Fruit fly (Drosophila melanogaster): ENCODE measurements around the gene CG7886.

The CG7886 gene

DNA sequence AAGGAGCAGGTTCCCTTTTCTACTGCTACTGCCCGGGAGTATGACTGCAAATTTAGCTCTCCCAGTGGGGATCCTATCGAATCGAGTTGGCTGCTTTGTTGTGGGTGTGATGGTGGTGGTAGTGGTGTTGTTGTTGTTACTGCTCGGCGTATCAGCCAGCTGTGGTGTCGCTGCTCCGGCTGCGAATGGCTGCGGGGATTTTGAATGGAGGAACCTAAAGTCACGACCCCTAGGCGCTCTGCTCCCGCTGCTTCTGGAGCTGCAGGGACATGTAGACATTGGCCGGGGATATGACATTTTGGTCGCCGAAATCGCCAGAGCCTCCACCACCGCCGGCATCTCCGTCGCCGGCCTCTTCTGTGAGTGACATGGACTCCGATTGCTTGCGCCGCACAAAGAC is 15.6 kb downstream of the CG7886 start:
- TF ChIP-seq CG8301 (tag; optimal IDR thresholded peaks at IDR 0.05) (no peak), CG12605 (GFP tag; IDR thresholded peaks at IDR 0.05) (no peak), CG10348 (GFP tag; IDR thresholded peaks at IDR 0.05) (no peak)

DNA sequence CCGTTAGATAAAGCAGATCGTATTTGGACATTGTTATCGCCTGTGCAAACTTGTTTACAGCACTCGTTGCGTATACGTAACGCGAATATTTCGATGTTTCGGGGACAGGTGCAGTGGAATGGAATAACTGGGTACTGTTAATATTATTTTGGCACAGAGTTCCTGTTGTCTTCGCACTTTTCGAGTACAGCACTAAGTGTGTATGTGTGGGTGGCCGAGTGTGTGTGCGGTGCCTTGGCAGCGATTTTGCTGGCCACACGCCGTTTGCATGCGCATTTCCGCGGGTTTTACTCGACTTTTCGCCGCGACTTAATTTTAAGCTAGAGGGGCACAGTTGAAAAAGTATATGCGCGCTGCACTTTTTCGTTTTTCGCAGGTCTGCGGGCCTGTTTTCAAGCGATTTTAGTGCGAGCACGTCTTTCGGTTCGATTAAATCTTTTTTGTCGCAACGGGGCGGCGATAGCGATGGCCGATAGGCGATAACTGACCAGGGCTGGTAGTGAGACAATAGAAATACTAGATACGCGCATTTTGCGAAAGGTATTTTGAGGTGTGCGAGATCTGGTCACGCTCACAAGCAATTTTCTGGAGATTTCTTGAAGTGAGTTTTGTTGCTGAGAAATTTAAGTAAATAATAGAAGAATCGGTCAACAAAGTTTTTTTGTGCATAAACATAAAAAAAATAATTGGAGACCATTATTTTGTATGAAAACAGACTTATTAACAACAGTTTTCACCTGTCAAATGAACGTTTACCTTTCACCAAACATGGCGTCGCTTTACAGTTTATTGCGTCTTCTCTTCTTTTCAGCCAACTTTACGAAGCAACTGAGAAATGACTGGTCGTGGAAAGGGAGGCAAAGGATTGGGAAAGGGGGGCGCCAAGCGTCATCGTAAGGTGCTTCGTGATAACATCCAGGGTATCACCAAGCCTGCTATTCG is 16.9 kb downstream of the CG7886 start, which contains the start of the genes put and His4r:
Gene put, minus strand, starts transcription at position 489 of the 942 bp plus-strand sequence.
Gene His4r, plus strand, starts transcription at position 541 of the 942 bp plus-strand sequence.
- TF ChIP-seq Snoo (tag; optimal IDR thresholded peaks at IDR 0.05) (peak; percentile 26), CG15710 (tag; optimal IDR thresholded peaks at IDR 0.05) (no peak), Ets98B (GFP tag; IDR thresholded peaks at IDR 0.05) (peak; percentile 9; the same call in 1 of the 2 replicates), D1 (tag; optimal IDR thresholded peaks at IDR 0.05) (no peak), CG4496 (GFP tag; IDR thresholded peaks at IDR 0.05) (0 out of 3 replicates have a peak, but pooled peaks have one; percentile 38), CG12605 (GFP tag; IDR thresholded peaks at IDR 0.05) (peak; percentile 8; the same call in 1 of the 2 replicates), CG14655 (GFP tag; optimal IDR thresholded peaks at IDR 0.05) (peak; percentile 15), EcR (GFP tag; optimal IDR thresholded peaks at IDR 0.05) (peak; percentile 11)

DNA sequence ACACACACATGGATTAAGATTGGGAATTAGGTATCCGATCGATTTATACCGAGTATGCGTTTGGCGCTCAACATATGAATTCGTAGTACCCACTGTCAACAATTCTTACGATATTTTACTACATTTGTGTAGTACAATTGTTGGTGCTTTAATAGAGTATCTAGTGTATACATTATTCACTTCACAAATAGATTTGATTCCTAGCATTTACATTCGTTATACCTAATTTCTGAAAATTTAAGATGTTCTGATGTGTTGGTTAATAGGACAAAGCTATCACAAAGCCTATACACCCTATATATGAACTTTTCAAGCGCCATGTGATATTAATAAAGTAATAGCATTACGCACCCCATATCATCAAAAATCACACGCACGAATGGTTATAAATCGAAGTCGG is 17.7 kb downstream of the CG7886 start:
- TF ChIP-seq rn (GFP tag; IDR thresholded peaks at IDR 0.05) (no peak), Snoo (tag; optimal IDR thresholded peaks at IDR 0.05) (no peak), CG8301 (tag; optimal IDR thresholded peaks at IDR 0.05) (peak; percentile 22), CG32121 (GFP tag; IDR thresholded peaks at IDR 0.05) (peak; percentile 40; the same call in 1 of the 2 replicates), EcR (GFP tag; optimal IDR thresholded peaks at IDR 0.05) (no peak), CG12605 (GFP tag; IDR thresholded peaks at IDR 0.05) (no peak), CG34367 (tag; optimal IDR thresholded peaks at IDR 0.05) (no peak), CG14655 (GFP tag; optimal IDR thresholded peaks at IDR 0.05) (peak; percentile 26), Pif1B (GFP tag; optimal IDR thresholded peaks at IDR 0.05) (no peak), CG15710 (tag; optimal IDR thresholded peaks at IDR 0.05) (no peak), D1 (tag; optimal IDR thresholded peaks at IDR 0.05) (no peak), gl (tag; optimal IDR thresholded peaks at IDR 0.05) (no peak)

DNA sequence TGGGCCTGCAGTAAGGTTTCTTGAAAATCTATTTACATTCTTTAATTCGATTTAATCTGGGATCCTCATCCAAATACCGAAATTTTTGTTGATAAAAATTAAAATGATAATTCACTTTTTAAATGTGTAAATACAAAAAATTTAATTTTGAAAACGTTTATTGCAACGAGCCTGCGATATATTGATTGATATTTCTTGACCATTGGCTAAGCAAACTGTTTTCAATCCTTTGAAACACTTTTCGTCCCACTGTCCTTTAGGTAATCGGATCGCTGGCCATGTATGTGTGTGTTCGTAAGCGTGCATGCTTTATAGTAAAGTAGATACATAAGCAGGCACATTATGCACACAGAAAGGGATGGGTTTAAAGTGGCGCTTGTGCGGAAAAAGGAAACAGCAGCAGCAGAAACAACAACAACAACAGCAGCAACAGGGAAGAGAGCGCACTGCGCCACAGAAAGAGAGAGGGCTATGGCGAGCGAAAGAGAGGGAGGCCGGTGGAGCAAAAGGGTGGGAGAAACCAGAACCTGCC is 18.2 kb downstream of the CG7886 start:
- TF ChIP-seq CG4496 (GFP tag; IDR thresholded peaks at IDR 0.05), result peak; percentile 83; the same call in 2 of the 3 replicates
- peak; percentile 43; the same call in 1 of the 2 replicates for TF ChIP-seq CG10348 (GFP tag; IDR thresholded peaks at IDR 0.05)
- TF ChIP-seq Pif1A (GFP tag; optimal IDR thresholded peaks at IDR 0.05), result peak; percentile 84
- TF ChIP-seq CG13204 (GFP tag; optimal IDR thresholded peaks at IDR 0.05), result peak; percentile 69
- TF ChIP-seq Snoo (tag; optimal IDR thresholded peaks at IDR 0.05), result peak; percentile 74
- 0 out of 2 replicates have a peak, but pooled peaks have one; percentile 15 for TF ChIP-seq CG12605 (GFP tag; IDR thresholded peaks at IDR 0.05)
- TF ChIP-seq CG17806 (tag; optimal IDR thresholded peaks at IDR 0.05), result peak; percentile 85
- TF ChIP-seq CG8159 (tag; optimal IDR thresholded peaks at IDR 0.05), result peak; percentile 88
- TF ChIP-seq CG14655 (GFP tag; optimal IDR thresholded peaks at IDR 0.05), result peak; percentile 90
- peak; percentile 89 for TF ChIP-seq Pif1B (GFP tag; optimal IDR thresholded peaks at IDR 0.05)
- TF ChIP-seq CG32121 (GFP tag; IDR thresholded peaks at IDR 0.05), result peak; percentile 81
- peak; percentile 84 for TF ChIP-seq CG8301 (tag; optimal IDR thresholded peaks at IDR 0.05)
- TF ChIP-seq CG15710 (tag; optimal IDR thresholded peaks at IDR 0.05), result peak; percentile 88
- TF ChIP-seq CG34367 (tag; optimal IDR thresholded peaks at IDR 0.05), result peak; percentile 90
- peak; percentile 52 for TF ChIP-seq EcR (GFP tag; optimal IDR thresholded peaks at IDR 0.05)
- peak; percentile 66 for TF ChIP-seq Ets98B (GFP tag; IDR thresholded peaks at IDR 0.05)
- peak; percentile 92 for TF ChIP-seq CG9948 (tag; optimal IDR thresholded peaks at IDR 0.05)
- peak; percentile 74; the same call in 2 of the 3 replicates for TF ChIP-seq fd96Ca (GFP tag; IDR thresholded peaks at IDR 0.05)
- TF ChIP-seq rn (GFP tag; IDR thresholded peaks at IDR 0.05), result peak; percentile 34; the same call in 1 of the 2 replicates
- peak; percentile 92 for TF ChIP-seq D1 (tag; optimal IDR thresholded peaks at IDR 0.05)
- TF ChIP-seq gl (tag; optimal IDR thresholded peaks at IDR 0.05), result peak; percentile 65

DNA sequence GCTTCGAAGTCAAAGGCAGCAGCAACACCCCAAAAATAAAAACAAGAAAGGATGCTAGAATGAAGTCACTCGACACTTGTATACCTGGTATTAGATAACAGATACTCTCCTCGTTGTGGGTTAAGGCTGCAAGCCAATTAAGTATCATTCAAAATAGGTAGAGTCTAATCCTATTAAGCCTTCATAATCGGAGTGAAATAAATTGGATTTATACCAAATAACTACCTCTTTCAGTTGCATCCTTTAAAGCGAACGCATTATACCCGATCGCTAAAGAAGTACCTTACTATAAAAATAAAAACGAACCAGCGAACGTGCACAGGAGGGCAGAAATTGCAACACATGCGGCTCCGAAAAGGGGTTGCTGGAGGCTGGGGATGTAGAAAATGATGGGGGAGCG is 19.8 kb downstream of the CG7886 start:
- TF ChIP-seq gl (tag; optimal IDR thresholded peaks at IDR 0.05) (no peak), fd96Ca (GFP tag; IDR thresholded peaks at IDR 0.05) (no peak), CG14655 (GFP tag; optimal IDR thresholded peaks at IDR 0.05) (no peak), CG9948 (tag; optimal IDR thresholded peaks at IDR 0.05) (no peak), Pif1A (GFP tag; optimal IDR thresholded peaks at IDR 0.05) (no peak), CG8301 (tag; optimal IDR thresholded peaks at IDR 0.05) (no peak), Pif1B (GFP tag; optimal IDR thresholded peaks at IDR 0.05) (no peak), CG15710 (tag; optimal IDR thresholded peaks at IDR 0.05) (no peak), CG13204 (GFP tag; optimal IDR thresholded peaks at IDR 0.05) (no peak), CG34367 (tag; optimal IDR thresholded peaks at IDR 0.05) (peak; percentile 41), CG10348 (GFP tag; IDR thresholded peaks at IDR 0.05) (no peak), CG8159 (tag; optimal IDR thresholded peaks at IDR 0.05) (peak; percentile 46), D1 (tag; optimal IDR thresholded peaks at IDR 0.05) (no peak), CG32121 (GFP tag; IDR thresholded peaks at IDR 0.05) (no peak), Ets98B (GFP tag; IDR thresholded peaks at IDR 0.05) (no peak), CG4496 (GFP tag; IDR thresholded peaks at IDR 0.05) (no peak), rn (GFP tag; IDR thresholded peaks at IDR 0.05) (no peak), Snoo (tag; optimal IDR thresholded peaks at IDR 0.05) (no peak), EcR (GFP tag; optimal IDR thresholded peaks at IDR 0.05) (peak; percentile 46), CG17806 (tag; optimal IDR thresholded peaks at IDR 0.05) (no peak), CG12605 (GFP tag; IDR thresholded peaks at IDR 0.05) (no peak)

Measured in whole organism, pupa.